Fruit fly (Drosophila melanogaster) whole organism, embryonic: ENCODE data around the gene CG31473.

ENCODE experiments used
- Aef1 ChIP-seq: fragments of 200-800 bp; sonication (Bioruptor generic); IDR thresholded peaks from 3 replicates; pipeline ENCODE4 v1.3.6; 2022; ENCODE audit warnings: missing biosample characterization, missing genetic modification characterization
- Bdp1 ChIP-seq: fragments of 200-800 bp; sonication (Bioruptor generic); optimal IDR thresholded peaks from 3 replicates; lab custom pipeline; 2016; ENCODE audit warnings: missing biosample characterization, missing genetic modification characterization
- Bgb ChIP-seq: fragments of 200-800 bp; sonication (Bioruptor generic); IDR thresholded peaks from 2 replicates; pipeline ENCODE4 v1.3.6; 2022; ENCODE audit warnings: missing biosample characterization, missing genetic modification characterization; ENCODE audit not compliant: partially characterized antibody
- Bteb2 ChIP-seq: fragments of 200-800 bp; sonication (Bioruptor generic); optimal IDR thresholded peaks from 2 replicates; lab custom pipeline; 2016; ENCODE audit warnings: missing biosample characterization, missing genetic modification characterization
- CG12299 ChIP-seq: fragments of 200-800 bp; sonication (Bioruptor generic); optimal IDR thresholded peaks from 2 replicates; lab custom pipeline; 2018; ENCODE audit warnings: missing biosample characterization, mild to moderate bottlenecking, missing genetic modification characterization
- CG12744 ChIP-seq: fragments of 200-800 bp; sonication (Bioruptor generic); optimal IDR thresholded peaks from 2 replicates; lab custom pipeline; 2016; ENCODE audit warnings: missing biosample characterization, missing genetic modification characterization
- CG12942 ChIP-seq: fragments of 200-800 bp; sonication (Bioruptor generic); optimal IDR thresholded peaks from 3 replicates; lab custom pipeline; 2016; ENCODE audit warnings: missing biosample characterization, missing genetic modification characterization
- CG13287 ChIP-seq: fragments of 200-800 bp; sonication (Bioruptor generic); IDR thresholded peaks from 2 replicates; pipeline ENCODE4 v1.3.6; 2022; ENCODE audit warnings: missing biosample characterization, missing genetic modification characterization; ENCODE audit not compliant: partially characterized antibody
- CG14441 ChIP-seq: fragments of 200-800 bp; sonication (Bioruptor generic); IDR thresholded peaks from 2 replicates; pipeline ENCODE4 v1.3.6; 2022; ENCODE audit warnings: missing biosample characterization, missing genetic modification characterization
- CG15073 ChIP-seq: fragments of 200-800 bp; sonication (Bioruptor generic); optimal IDR thresholded peaks from 2 replicates; lab custom pipeline; 2016; ENCODE audit warnings: missing biosample characterization, missing genetic modification characterization
- CG1529 ChIP-seq: fragments of 200-800 bp; sonication (Bioruptor generic); optimal IDR thresholded peaks from 3 replicates; lab custom pipeline; 2018; ENCODE audit warnings: missing biosample characterization, missing genetic modification characterization
- CG1647 ChIP-seq: fragments of 200-800 bp; sonication (Bioruptor generic); optimal IDR thresholded peaks from 3 replicates; lab custom pipeline; 2016; ENCODE audit warnings: missing biosample characterization, missing genetic modification characterization
- CG2120 ChIP-seq: fragments of 200-800 bp; sonication (Bioruptor generic); optimal IDR thresholded peaks from 3 replicates; lab custom pipeline; 2016; ENCODE audit warnings: missing biosample characterization, missing genetic modification characterization
- CG43689 ChIP-seq: fragments of 200-800 bp; sonication (Bioruptor generic); IDR thresholded peaks from 2 replicates; pipeline ENCODE4 v1.3.6; 2022; ENCODE audit warnings: missing biosample characterization, missing genetic modification characterization
- CG4707 ChIP-seq: fragments of 200-800 bp; sonication (Bioruptor generic); optimal IDR thresholded peaks from 2 replicates; lab custom pipeline; 2018; ENCODE audit warnings: missing biosample characterization, mild to moderate bottlenecking, missing genetic modification characterization, moderate library complexity
- CG6175 ChIP-seq: fragments of 200-800 bp; sonication (Bioruptor generic); IDR thresholded peaks from 3 replicates; pipeline ENCODE4 v1.3.6; 2022; ENCODE audit warnings: missing biosample characterization, missing genetic modification characterization
- CG6854 ChIP-seq: fragments of 200-800 bp; sonication (Bioruptor generic); optimal IDR thresholded peaks from 3 replicates; lab custom pipeline; 2017; ENCODE audit warnings: missing biosample characterization, mild to moderate bottlenecking, missing genetic modification characterization
- CG8281 ChIP-seq: fragments of 200-800 bp; sonication (Bioruptor generic); optimal IDR thresholded peaks from 2 replicates; lab custom pipeline; 2018; ENCODE audit warnings: missing biosample characterization, mild to moderate bottlenecking, missing genetic modification characterization, moderate library complexity
- CG9215 ChIP-seq: fragments of 200-800 bp; sonication (Bioruptor generic); IDR thresholded peaks from 2 replicates; pipeline ENCODE4 v1.3.6; 2022; ENCODE audit warnings: missing biosample characterization, missing genetic modification characterization
- CrebB ChIP-seq: fragments of 200-800 bp; sonication (Bioruptor generic); optimal IDR thresholded peaks from 3 replicates; lab custom pipeline; 2018; ENCODE audit warnings: missing biosample characterization, mild to moderate bottlenecking, missing genetic modification characterization
- D19A ChIP-seq: fragments of 200-800 bp; optimal IDR thresholded peaks from 3 replicates; lab custom pipeline; 2019; ENCODE audit warnings: missing biosample characterization, mild to moderate bottlenecking, missing genetic modification characterization, moderate library complexity
- Deaf1 ChIP-seq: fragments of 200-800 bp; optimal IDR thresholded peaks from 3 replicates; lab custom pipeline; 2019; ENCODE audit warnings: missing biosample characterization, mild to moderate bottlenecking, missing genetic modification characterization, moderate library complexity
- E2f1 ChIP-seq: fragments of 200-800 bp; sonication (Bioruptor generic); IDR thresholded peaks from 2 replicates; pipeline ENCODE4 v1.3.6; 2022; ENCODE audit warnings: missing biosample characterization, missing genetic modification characterization
- Ets65A ChIP-seq: fragments of 200-800 bp; sonication (Bioruptor generic); peaks from one replicate; lab custom pipeline; 2016; ENCODE audit warnings: missing biosample characterization, missing genetic modification characterization
- Fer3 ChIP-seq: fragments of 200-800 bp; sonication (Bioruptor generic); optimal IDR thresholded peaks from 2 replicates; lab custom pipeline; 2018; ENCODE audit warnings: missing biosample characterization, mild to moderate bottlenecking, missing genetic modification characterization, moderate library complexity
- Gsc ChIP-seq: fragments of 200-800 bp; sonication (Bioruptor generic); IDR thresholded peaks from 2 replicates; pipeline ENCODE4 v1.3.6; 2022; ENCODE audit warnings: missing biosample characterization, missing genetic modification characterization
- Hand ChIP-seq: fragments of 200-800 bp; sonication (Bioruptor generic); optimal IDR thresholded peaks from 2 replicates; lab custom pipeline; 2017; ENCODE audit warnings: mild to moderate bottlenecking, missing biosample characterization, missing genetic modification reagents, missing genetic modification characterization
- Hr39 ChIP-seq: fragments of >200 bp; optimal IDR thresholded peaks from 2 replicates; lab custom pipeline; 2017
- MESR4 ChIP-seq: fragments of 200-800 bp; sonication (Bioruptor generic); optimal IDR thresholded peaks from 2 replicates; lab custom pipeline; 2018; ENCODE audit warnings: missing biosample characterization, mild to moderate bottlenecking, missing genetic modification characterization, moderate library complexity
- Meics ChIP-seq: fragments of 200-800 bp; sonication (Bioruptor generic); optimal IDR thresholded peaks from 2 replicates; lab custom pipeline; 2017; ENCODE audit warnings: missing biosample characterization, mild to moderate bottlenecking, missing genetic modification characterization
- Myb ChIP-seq: fragments of 200-800 bp; sonication (Bioruptor generic); optimal IDR thresholded peaks from 2 replicates; lab custom pipeline; 2016; ENCODE audit warnings: missing biosample characterization, missing genetic modification characterization
- Nf-YA ChIP-seq: fragments of 200-800 bp; sonication (Bioruptor generic); IDR thresholded peaks from 2 replicates; pipeline ENCODE4 v1.3.6; 2022; ENCODE audit warnings: missing biosample characterization, missing genetic modification characterization
- Taf1 ChIP-seq: fragments of 200-800 bp; sonication (Bioruptor generic); IDR thresholded peaks from 2 replicates; pipeline ENCODE4 v1.3.6; 2022; ENCODE audit warnings: missing biosample characterization, missing genetic modification characterization
- al ChIP-seq: fragments of 200-800 bp; sonication (Bioruptor generic); IDR thresholded peaks from 2 replicates; pipeline ENCODE4 v1.3.6; 2022; ENCODE audit warnings: missing biosample characterization, missing genetic modification characterization
- cg ChIP-seq: fragments of 200-800 bp; sonication (Bioruptor generic); optimal IDR thresholded peaks from 3 replicates; lab custom pipeline; 2019; ENCODE audit warnings: missing biosample characterization, mild to moderate bottlenecking, missing genetic modification characterization, moderate library complexity
- chm ChIP-seq: fragments of 200-800 bp; sonication (Bioruptor generic); IDR thresholded peaks from 2 replicates; pipeline ENCODE4 v1.3.6; 2022; ENCODE audit warnings: missing biosample characterization, missing genetic modification characterization
- da ChIP-seq: fragments of 200-800 bp; sonication (Bioruptor generic); optimal IDR thresholded peaks from 2 replicates; lab custom pipeline; 2016; ENCODE audit warnings: missing biosample characterization, missing genetic modification characterization
- eve ChIP-seq, 2 experiments: fragments of >200 bp; optimal IDR thresholded peaks; 2 replicates each; lab custom pipeline; 2017; ENCODE audit warnings: missing biosample characterization in 2 of 2, missing genetic modification characterization in 2 of 2
- eyg ChIP-seq: fragments of 200-800 bp; sonication (Bioruptor generic); optimal IDR thresholded peaks from 3 replicates; lab custom pipeline; 2016; ENCODE audit warnings: missing biosample characterization, missing genetic modification characterization
- gce ChIP-seq: fragments of 200-800 bp; sonication (Bioruptor generic); IDR thresholded peaks from 3 replicates; pipeline ENCODE4 v1.3.6; 2022; ENCODE audit warnings: missing biosample characterization, missing genetic modification characterization
- gcm2 ChIP-seq: fragments of 200-800 bp; sonication (Bioruptor generic); optimal IDR thresholded peaks from 2 replicates; lab custom pipeline; 2016; ENCODE audit warnings: missing biosample characterization, missing genetic modification characterization
- jumu ChIP-seq: fragments of 200-800 bp; sonication (Bioruptor generic); optimal IDR thresholded peaks from 3 replicates; lab custom pipeline; 2016; ENCODE audit warnings: missing biosample characterization, missing genetic modification characterization
- lilli ChIP-seq: fragments of 200-800 bp; sonication (Bioruptor generic); optimal IDR thresholded peaks from 3 replicates; lab custom pipeline; 2016; ENCODE audit warnings: missing biosample characterization, missing genetic modification characterization
- p53 ChIP-seq: fragments of 200-800 bp; sonication (Bioruptor generic); optimal IDR thresholded peaks from 2 replicates; lab custom pipeline; 2016; ENCODE audit warnings: missing biosample characterization, missing genetic modification characterization
- sd ChIP-seq: fragments of 200-800 bp; sonication (Bioruptor generic); optimal IDR thresholded peaks from 3 replicates; lab custom pipeline; 2018; ENCODE audit warnings: missing biosample characterization, mild to moderate bottlenecking, missing genetic modification characterization, moderate library complexity
- tup ChIP-seq: fragments of 200-800 bp; sonication (Bioruptor generic); optimal IDR thresholded peaks from 2 replicates; lab custom pipeline; 2016; ENCODE audit warnings: missing biosample characterization, mild to moderate bottlenecking, missing genetic modification characterization, moderate library complexity
- vfl ChIP-seq: fragments of 200-800 bp; sonication (Bioruptor generic); optimal IDR thresholded peaks from 2 replicates; lab custom pipeline; 2016; ENCODE audit warnings: missing biosample characterization, missing genetic modification characterization
- z ChIP-seq: fragments of 200-800 bp; sonication (Bioruptor generic); IDR thresholded peaks from 3 replicates; pipeline ENCODE4 v1.3.6; 2022; ENCODE audit warnings: missing biosample characterization, missing genetic modification characterization
- zfh1 ChIP-seq: fragments of 200-800 bp; sonication (Bioruptor generic); IDR thresholded peaks from 3 replicates; pipeline ENCODE4 v1.3.6; 2022; ENCODE audit warnings: missing biosample characterization, missing genetic modification characterization

The CG31473 gene

dm6 chr3R:7804332-7804731 lies 7.3 kb upstream of the CG31473 start, which contains the start of gene CG18268:
Gene CG18268, minus strand, starts transcription at chr3R:7804432.
- TF ChIP-seq CG9215 (no peak), CG6854 (GFP tag; lab: Kevin White, UChicago) (no peak), chm (no peak), eyg (no peak), CG14441 (GFP tag; lab: Robert Waterston, UW) (no peak), Deaf1 (no peak), Fer3 (tag; lab: Kevin White, UChicago) (no peak), al (GFP tag; lab: Robert Waterston, UW) (no peak), CG12299 (tag; lab: Kevin White, UChicago) (no peak), CG4707 (no peak), Nf-YA (GFP tag; lab: Robert Waterston, UW) (no peak), Myb (GFP tag; lab: Kevin White, UChicago) (no peak), Hr39 (lab: Kevin White, UChicago) (no peak), CG43689 (no peak)

dm6 chr3R:7809662-7810621 lies 1.7 kb upstream of the CG31473 start, which contains the start of the genes CG2993 and sgll:
Gene CG2993, minus strand, starts transcription at chr3R:7810014.
Gene sgll, plus strand, starts transcription at chr3R:7810532.
- TF ChIP-seq E2f1 (peak; percentile 94), MESR4 (GFP tag; lab: Kevin White, UChicago) (peak; percentile 35), Meics (peak; percentile 90), jumu (GFP tag; lab: Kevin White, UChicago) (peak; percentile 93), Taf1 (GFP tag; lab: Robert Waterston, UW) (peak; percentile 89), Aef1 (GFP tag; lab: Robert Waterston, UW) (peak; percentile 89), CG12942 (GFP tag; lab: Kevin White, UChicago) (peak; percentile 92), Hand (GFP tag; lab: Kevin White, UChicago) (no peak), Bteb2 (GFP tag; lab: Kevin White, UChicago) (peak; percentile 69), gce (GFP tag; lab: Robert Waterston, UW) (peak; percentile 81), zfh1 (GFP tag; lab: Robert Waterston, UW) (peak; percentile 97), gcm2 (GFP tag; lab: Kevin White, UChicago) (peak; percentile 69), CG6175 (GFP tag; lab: Robert Waterston, UW) (peak; percentile 86), p53 (GFP tag; lab: Kevin White, UChicago) (peak; percentile 92), CG1529 (GFP tag; lab: Kevin White, UChicago) (peak; percentile 63), Gsc (peak; percentile 81), Bgb (GFP tag; lab: Robert Waterston, UW) (peak; percentile 51), da (peak; percentile 93), sd (tag; lab: Kevin White, UChicago) (peak; percentile 94), eve (GFP tag; optimal IDR thresholded peaks at IDR 0.05; lab: Kevin White, UChicago) (no peak), CG1647 (GFP tag; lab: Kevin White, UChicago) (peak; percentile 84), CG8281 (tag; lab: Kevin White, UChicago) (peak; percentile 42), al (GFP tag; lab: Robert Waterston, UW) (peak; percentile 81), CG15073 (GFP tag; lab: Kevin White, UChicago) (peak; percentile 65), z (GFP tag; lab: Robert Waterston, UW) (peak; percentile 55; the same call in 2 of the 3 replicates), lilli (peak; percentile 93), tup (GFP tag; lab: Kevin White, UChicago) (peak; percentile 48), Ets65A (peak; percentile 99), Bdp1 (GFP tag; lab: Kevin White, UChicago) (peak; percentile 63), vfl (GFP tag; lab: Kevin White, UChicago) (peak; percentile 51), D19A (tag; lab: Kevin White, UChicago) (peak; percentile 67), CG2120 (GFP tag; lab: Kevin White, UChicago) (peak; percentile 95), CrebB (tag; lab: Kevin White, UChicago) (peak; percentile 49), cg (GFP tag; lab: Kevin White, UChicago) (no peak), CG13287 (GFP tag; lab: Robert Waterston, UW) (peak; percentile 48), CG4707 (peak; percentile 63), CG12744 (peak; percentile 88)
